Worm (Caenorhabditis elegans) whole organism, mixed stage, embryonic: ENCODE measurements around the gene C37H5.5.

Source experiments
- blmp-1 ChIP-seq: fragments of 150-350 bp; optimal IDR thresholded peaks from 2 replicates; lab custom pipeline; 2014; ENCODE audit warnings: missing biosample characterization, missing genetic modification characterization
- ces-1 ChIP-seq: fragments of 150-350 bp; optimal IDR thresholded peaks from 2 replicates; lab custom pipeline; 2014; ENCODE audit warnings: missing biosample characterization, missing genetic modification reagents, missing genetic modification characterization
- nhr-28 ChIP-seq: fragments of 150-350 bp; optimal IDR thresholded peaks from 2 replicates; lab custom pipeline; 2014; ENCODE audit warnings: missing biosample characterization, missing genetic modification characterization
- nhr-76 ChIP-seq: sonication (generic microtip); optimal IDR thresholded peaks from 2 replicates; lab custom pipeline; 2017; ENCODE audit warnings: missing biosample characterization, missing genetic modification characterization
- pha-4 ChIP-seq: fragments of 150-350 bp; optimal IDR thresholded peaks from 2 replicates; lab custom pipeline; 2018; ENCODE audit warnings: missing biosample characterization, missing genetic modification reagents, missing genetic modification characterization
- unc-39 ChIP-seq: fragments of 150-350 bp; optimal IDR thresholded peaks from 2 replicates; lab custom pipeline; 2014; ENCODE audit warnings: missing biosample characterization, missing genetic modification characterization
- unc-62 ChIP-seq: fragments of 150-350 bp; optimal IDR thresholded peaks from 2 replicates; lab custom pipeline; 2014; ENCODE audit warnings: missing biosample characterization, missing genetic modification reagents, missing genetic modification characterization
- ztf-11 ChIP-seq: fragments of 150-350 bp; optimal IDR thresholded peaks from 2 replicates; lab custom pipeline; 2014; ENCODE audit warnings: missing biosample characterization, missing genetic modification characterization

- no peak for TF ChIP-seq ztf-11 (tag; lab: Kevin White, UChicago)
- TF ChIP-seq nhr-28 (tag; lab: Kevin White, UChicago): no peak
- TF ChIP-seq unc-62 (GFP tag; lab: Kevin White, UChicago): no peak
- no peak for TF ChIP-seq nhr-76 (tag; lab: Kevin White, UChicago)
- TF ChIP-seq pha-4 (tag; lab: Kevin White, UChicago): no peak
- TF ChIP-seq unc-39 (tag; lab: Kevin White, UChicago): no peak
- no peak for TF ChIP-seq ces-1 (GFP tag; lab: Kevin White, UChicago)
- no peak for TF ChIP-seq blmp-1
Observed at ce11 chrV:4851969-4852368, 24.8 kb downstream of the C37H5.5 start.
